Fruit fly (Drosophila melanogaster) whole organism, embryonic: Measurements from ENCODE around the gene CG2854.

Source experiments
- Adf1 ChIP-seq: fragments of 200-800 bp; sonication (Bioruptor generic); IDR thresholded peaks from 2 replicates; pipeline ENCODE4 v1.3.6; 2022; ENCODE audit warnings: missing biosample characterization, missing genetic modification characterization
- B-H2 ChIP-seq: fragments of 200-800 bp; sonication (Bioruptor generic); optimal IDR thresholded peaks from 2 replicates; lab custom pipeline; 2018; ENCODE audit warnings: missing biosample characterization, mild to moderate bottlenecking, missing genetic modification characterization
- CG10565 ChIP-seq: fragments of 200-800 bp; sonication (Bioruptor generic); optimal IDR thresholded peaks from 3 replicates; lab custom pipeline; 2016; ENCODE audit warnings: missing biosample characterization, mild to moderate bottlenecking, missing genetic modification characterization
- CG11695 ChIP-seq: fragments of 200-800 bp; sonication (Bioruptor generic); IDR thresholded peaks from 3 replicates; pipeline ENCODE4 v1.3.6; 2022; ENCODE audit warnings: missing biosample characterization, missing genetic modification characterization
- CG12391 ChIP-seq: fragments of 200-800 bp; sonication (Bioruptor generic); optimal IDR thresholded peaks from 3 replicates; lab custom pipeline; 2018; ENCODE audit warnings: missing biosample characterization, mild to moderate bottlenecking, missing genetic modification characterization, moderate library complexity
- CG1529 ChIP-seq: fragments of 200-800 bp; sonication (Bioruptor generic); optimal IDR thresholded peaks from 3 replicates; lab custom pipeline; 2018; ENCODE audit warnings: missing biosample characterization, missing genetic modification characterization
- CG17829 ChIP-seq: fragments of 200-800 bp; optimal IDR thresholded peaks from 2 replicates; lab custom pipeline; 2019; ENCODE audit warnings: missing biosample characterization, mild to moderate bottlenecking, missing genetic modification characterization, moderate library complexity
- CG1792 ChIP-seq: fragments of 200-800 bp; sonication (Bioruptor generic); optimal IDR thresholded peaks from 2 replicates; lab custom pipeline; 2016; ENCODE audit warnings: missing biosample characterization, missing genetic modification characterization
- CG18599 ChIP-seq: fragments of 200-800 bp; sonication (Bioruptor generic); optimal IDR thresholded peaks from 3 replicates; lab custom pipeline; 2017; ENCODE audit warnings: missing biosample characterization, missing genetic modification characterization, mild to moderate bottlenecking, moderate library complexity, missing genetic modification reagents
- CG2129 ChIP-seq: fragments of 200-800 bp; sonication (Bioruptor generic); IDR thresholded peaks from 2 replicates; pipeline ENCODE4 v1.3.6; 2022; ENCODE audit warnings: missing biosample characterization, missing genetic modification characterization; ENCODE audit not compliant: partially characterized antibody
- CG2889 ChIP-seq: fragments of 200-800 bp; sonication (Bioruptor generic); IDR thresholded peaks from 3 replicates; pipeline ENCODE4 v1.3.6; 2022; ENCODE audit warnings: missing biosample characterization, missing genetic modification characterization
- CG3065 ChIP-seq: fragments of 200-800 bp; sonication (Bioruptor generic); optimal IDR thresholded peaks from 2 replicates; lab custom pipeline; 2016; ENCODE audit warnings: missing biosample characterization, missing genetic modification characterization
- CG4328 ChIP-seq: fragments of 200-800 bp; sonication (Bioruptor generic); optimal IDR thresholded peaks from 3 replicates; lab custom pipeline; 2017; ENCODE audit warnings: missing biosample characterization, missing genetic modification reagents, missing genetic modification characterization
- CG4424 ChIP-seq: fragments of 200-800 bp; sonication (Bioruptor generic); optimal IDR thresholded peaks from 3 replicates; lab custom pipeline; 2016; ENCODE audit warnings: missing biosample characterization, missing genetic modification characterization
- CG4854 ChIP-seq: fragments of 200-800 bp; sonication (Bioruptor generic); optimal IDR thresholded peaks from 2 replicates; lab custom pipeline; 2016; ENCODE audit warnings: missing biosample characterization, missing genetic modification characterization, inconsistent platforms
- CG6683 ChIP-seq: fragments of 200-800 bp; sonication (Bioruptor generic); optimal IDR thresholded peaks from 2 replicates; lab custom pipeline; 2017; ENCODE audit warnings: missing biosample characterization, mild to moderate bottlenecking, missing genetic modification characterization, missing genetic modification reagents
- CG7987 ChIP-seq: fragments of 200-800 bp; sonication (Bioruptor generic); optimal IDR thresholded peaks from 2 replicates; lab custom pipeline; 2018; ENCODE audit warnings: missing biosample characterization, mild to moderate bottlenecking, missing genetic modification characterization, moderate library complexity
- CG8944 ChIP-seq: fragments of 200-800 bp; sonication (Bioruptor generic); optimal IDR thresholded peaks from 3 replicates; lab custom pipeline; 2016; ENCODE audit warnings: missing biosample characterization, missing genetic modification characterization
- CTCF ChIP-seq: fragments of 200-800 bp; sonication (Bioruptor generic); optimal IDR thresholded peaks from 2 replicates; lab custom pipeline; 2017; ENCODE audit warnings: missing biosample characterization, mild to moderate bottlenecking, missing genetic modification characterization, moderate library complexity
- CkIIα-i1 ChIP-seq: fragments of 200-800 bp; sonication (Bioruptor generic); IDR thresholded peaks from 2 replicates; pipeline ENCODE4 v1.3.6; 2022; ENCODE audit warnings: missing biosample characterization, missing genetic modification characterization
- D19A ChIP-seq: fragments of 200-800 bp; optimal IDR thresholded peaks from 3 replicates; lab custom pipeline; 2019; ENCODE audit warnings: missing biosample characterization, mild to moderate bottlenecking, missing genetic modification characterization, moderate library complexity
- D19B ChIP-seq: fragments of 200-800 bp; sonication (Bioruptor generic); optimal IDR thresholded peaks from 2 replicates; lab custom pipeline; 2017; ENCODE audit warnings: missing biosample characterization, mild to moderate bottlenecking, missing genetic modification characterization
- Dref ChIP-seq: fragments of 200-800 bp; sonication (Bioruptor generic); IDR thresholded peaks from 2 replicates; pipeline ENCODE4 v1.3.6; 2022; ENCODE audit warnings: missing biosample characterization, missing genetic modification characterization
- Elba2 ChIP-seq: fragments of 200-800 bp; sonication (Bioruptor generic); optimal IDR thresholded peaks from 3 replicates; lab custom pipeline; 2016; ENCODE audit warnings: missing biosample characterization, missing genetic modification characterization
- HLH4C ChIP-seq: fragments of 200-800 bp; sonication (Bioruptor generic); IDR thresholded peaks from 3 replicates; pipeline ENCODE4 v1.3.6; 2022; ENCODE audit warnings: missing biosample characterization, missing genetic modification characterization; ENCODE audit not compliant: partially characterized antibody
- Kr ChIP-seq: fragments of 200-800 bp; sonication (Bioruptor generic); optimal IDR thresholded peaks from 2 replicates; lab custom pipeline; 2017; ENCODE audit warnings: missing biosample characterization, mild to moderate bottlenecking, missing genetic modification characterization
- Max ChIP-seq: fragments of 200-800 bp; sonication (Bioruptor generic); optimal IDR thresholded peaks from 2 replicates; lab custom pipeline; 2016; ENCODE audit warnings: missing biosample characterization, mild to moderate bottlenecking, missing genetic modification characterization
- NK7.1 ChIP-seq: fragments of 200-800 bp; sonication (Bioruptor generic); optimal IDR thresholded peaks from 3 replicates; lab custom pipeline; 2016; ENCODE audit warnings: missing biosample characterization, missing genetic modification characterization
- Poxn ChIP-seq: fragments of 200-800 bp; sonication (Bioruptor generic); IDR thresholded peaks from 2 replicates; pipeline ENCODE4 v1.3.6; 2022; ENCODE audit warnings: missing biosample characterization, missing genetic modification characterization
- Rfx ChIP-seq: fragments of 200-800 bp; sonication (Bioruptor generic); IDR thresholded peaks from 2 replicates; pipeline ENCODE4 v1.3.6; 2022; ENCODE audit warnings: missing biosample characterization, missing genetic modification characterization
- Sox102F ChIP-seq: fragments of 200-800 bp; sonication (Bioruptor generic); optimal IDR thresholded peaks from 2 replicates; lab custom pipeline; 2018; ENCODE audit warnings: missing biosample characterization, mild to moderate bottlenecking, missing genetic modification characterization, moderate library complexity
- Xbp1 ChIP-seq: fragments of 200-800 bp; sonication (Bioruptor generic); optimal IDR thresholded peaks from 3 replicates; lab custom pipeline; 2016; ENCODE audit warnings: missing biosample characterization, mild to moderate bottlenecking, missing genetic modification characterization
- amos ChIP-seq: fragments of 200-800 bp; sonication (Bioruptor generic); IDR thresholded peaks from 2 replicates; pipeline ENCODE4 v1.3.6; 2022; ENCODE audit warnings: missing biosample characterization, missing genetic modification characterization; ENCODE audit not compliant: partially characterized antibody
- chinmo ChIP-seq: fragments of 200-800 bp; sonication (Bioruptor generic); IDR thresholded peaks from 4 replicates; pipeline ENCODE4 v1.3.6; 2022; ENCODE audit warnings: missing biosample characterization, missing genetic modification characterization; ENCODE audit not compliant: partially characterized antibody
- da ChIP-seq: fragments of 200-800 bp; sonication (Bioruptor generic); optimal IDR thresholded peaks from 2 replicates; lab custom pipeline; 2016; ENCODE audit warnings: missing biosample characterization, missing genetic modification characterization
- dmrt11E ChIP-seq: fragments of 200-800 bp; sonication (Bioruptor generic); optimal IDR thresholded peaks from 3 replicates; lab custom pipeline; 2018; ENCODE audit warnings: missing biosample characterization, mild to moderate bottlenecking, missing genetic modification characterization, moderate library complexity
- ind ChIP-seq: fragments of 200-800 bp; sonication (Bioruptor generic); optimal IDR thresholded peaks from 3 replicates; lab custom pipeline; 2016; ENCODE audit warnings: missing biosample characterization, missing genetic modification characterization
- jigr1 ChIP-seq: fragments of 200-800 bp; sonication (Bioruptor generic); IDR thresholded peaks from 3 replicates; pipeline ENCODE4 v1.3.6; 2022; ENCODE audit warnings: missing biosample characterization, missing genetic modification characterization
- jing ChIP-seq: fragments of 200-800 bp; sonication (Bioruptor generic); optimal IDR thresholded peaks from 2 replicates; lab custom pipeline; 2018; ENCODE audit warnings: missing biosample characterization, mild to moderate bottlenecking, missing genetic modification characterization
- kni ChIP-seq: fragments of 200-800 bp; sonication (Bioruptor generic); optimal IDR thresholded peaks from 3 replicates; lab custom pipeline; 2017; ENCODE audit warnings: mild to moderate bottlenecking, missing biosample characterization, missing genetic modification reagents, missing genetic modification characterization
- knrl ChIP-seq: fragments of 200-800 bp; sonication (Bioruptor generic); IDR thresholded peaks from 3 replicates; pipeline ENCODE4 v1.3.6; 2022; ENCODE audit warnings: missing biosample characterization, missing genetic modification characterization; ENCODE audit not compliant: partially characterized antibody
- oc ChIP-seq: fragments of 200-800 bp; sonication (Bioruptor generic); optimal IDR thresholded peaks from 2 replicates; lab custom pipeline; 2018; ENCODE audit warnings: missing biosample characterization, mild to moderate bottlenecking, missing genetic modification characterization, moderate library complexity
- onecut ChIP-seq: fragments of 200-800 bp; sonication (Bioruptor generic); IDR thresholded peaks from 2 replicates; pipeline ENCODE4 v1.3.6; 2022; ENCODE audit warnings: missing biosample characterization, missing genetic modification characterization
- otp ChIP-seq: fragments of 200-800 bp; sonication (Bioruptor generic); IDR thresholded peaks from 3 replicates; pipeline ENCODE4, ENCODE4 v1.3.6; 2022; ENCODE audit warnings: missing biosample characterization, missing genetic modification characterization
- ranshi ChIP-seq: fragments of 200-800 bp; sonication (Bioruptor generic); IDR thresholded peaks from 2 replicates; pipeline ENCODE4 v1.3.6; 2022; ENCODE audit warnings: missing biosample characterization, missing genetic modification characterization
- toy ChIP-seq: fragments of 200-800 bp; sonication (Bioruptor generic); IDR thresholded peaks from 2 replicates; pipeline ENCODE4 v1.3.6; 2022; ENCODE audit warnings: missing biosample characterization, missing genetic modification characterization
- trem ChIP-seq: fragments of 200-800 bp; optimal IDR thresholded peaks from 3 replicates; lab custom pipeline; 2019; ENCODE audit warnings: missing biosample characterization, mild to moderate bottlenecking, missing genetic modification characterization, moderate library complexity
- twi ChIP-seq: fragments of 200-800 bp; optimal IDR thresholded peaks from 2 replicates; lab custom pipeline; 2019; ENCODE audit warnings: missing biosample characterization, mild to moderate bottlenecking, missing genetic modification characterization, moderate library complexity
- vfl ChIP-seq: fragments of 200-800 bp; sonication (Bioruptor generic); optimal IDR thresholded peaks from 2 replicates; lab custom pipeline; 2016; ENCODE audit warnings: missing biosample characterization, missing genetic modification characterization

The CG2854 gene

dm6 chrX:2293294-2293988 lies 33.5 kb upstream of the CG2854 start, which contains the start of gene CG2865 (continued):
- no peak for TF ChIP-seq CG2129 (GFP tag; lab: Robert Waterston, UW)
- peak; percentile 97 for TF ChIP-seq kni (GFP tag; lab: Kevin White, UChicago)
- TF ChIP-seq CG4328 (GFP tag; lab: Kevin White, UChicago): peak; percentile 95
- peak; percentile 92 for TF ChIP-seq D19A (tag; lab: Kevin White, UChicago)
- peak; percentile 91 for TF ChIP-seq Max (GFP tag; lab: Kevin White, UChicago)
- TF ChIP-seq amos: peak; percentile 46; the same call in 1 of the 2 replicates
- peak; percentile 85 for TF ChIP-seq CG8944 (GFP tag; lab: Kevin White, UChicago)
- peak; percentile 91 for TF ChIP-seq Xbp1 (GFP tag; lab: Kevin White, UChicago)
- peak; percentile 92 for TF ChIP-seq dmrt11E (tag; lab: Kevin White, UChicago)
- TF ChIP-seq da (GFP tag; lab: Kevin White, UChicago): peak; percentile 33
- TF ChIP-seq trem (tag; lab: Kevin White, UChicago): peak; percentile 87
- TF ChIP-seq CG17829 (tag; lab: Kevin White, UChicago): peak; percentile 95
- peak; percentile 71 for TF ChIP-seq toy
- peak; percentile 86 for TF ChIP-seq onecut (GFP tag; lab: Robert Waterston, UW)
- peak; percentile 46; the same call in 1 of the 3 replicates for TF ChIP-seq otp
- TF ChIP-seq ind: peak; percentile 91
- TF ChIP-seq knrl (GFP tag; lab: Robert Waterston, UW): peak; percentile 26; the same call in 1 of the 3 replicates
- peak; percentile 82 for TF ChIP-seq CG1792 (GFP tag; lab: Kevin White, UChicago)
- TF ChIP-seq jing (GFP tag; lab: Kevin White, UChicago): peak; percentile 85
- peak; percentile 91 for TF ChIP-seq twi
- peak; percentile 92 for TF ChIP-seq chinmo (GFP tag; lab: Robert Waterston, UW)
- peak; percentile 98 for TF ChIP-seq Adf1 (GFP tag; lab: Robert Waterston, UW)
- TF ChIP-seq CG4854 (GFP tag; lab: Kevin White, UChicago): peak; percentile 73
- TF ChIP-seq Dref: no peak
- TF ChIP-seq Kr (GFP tag; lab: Kevin White, UChicago): no peak
- TF ChIP-seq Rfx (GFP tag; lab: Robert Waterston, UW): peak; percentile 89
- peak; percentile 92 for TF ChIP-seq CG6683 (GFP tag; lab: Kevin White, UChicago)
- TF ChIP-seq Elba2 (GFP tag; lab: Kevin White, UChicago): no peak
- TF ChIP-seq oc (tag; lab: Kevin White, UChicago): peak; percentile 88
- 0 out of 2 replicates have a peak, but pooled peaks have one; percentile 7 for TF ChIP-seq CkIIα-i1 (GFP tag; lab: Robert Waterston, UW)
- peak; percentile 69; the same call in 1 of the 3 replicates for TF ChIP-seq jigr1 (GFP tag; lab: Robert Waterston, UW)
- TF ChIP-seq CG12391 (tag; lab: Kevin White, UChicago): peak; percentile 96
- no peak for TF ChIP-seq HLH4C (GFP tag; lab: Robert Waterston, UW)
- TF ChIP-seq CG2889 (GFP tag; lab: Robert Waterston, UW): peak; percentile 77; the same call in 2 of the 3 replicates
- peak; percentile 93 for TF ChIP-seq CG1529 (GFP tag; lab: Kevin White, UChicago)
- TF ChIP-seq CG18599: peak; percentile 98
- peak; percentile 77 for TF ChIP-seq ranshi (GFP tag; lab: Robert Waterston, UW)
- TF ChIP-seq CG10565 (GFP tag; lab: Kevin White, UChicago): peak; percentile 83
- peak; percentile 87 for TF ChIP-seq D19B (GFP tag; lab: Kevin White, UChicago)
- TF ChIP-seq CG7987 (GFP tag; lab: Kevin White, UChicago): peak; percentile 85
- TF ChIP-seq Sox102F (GFP tag; lab: Kevin White, UChicago): peak; percentile 93
- peak; percentile 26; the same call in 1 of the 2 replicates for TF ChIP-seq Poxn
- TF ChIP-seq CTCF: peak; percentile 56
- TF ChIP-seq NK7.1 (GFP tag; lab: Kevin White, UChicago): peak; percentile 90
- TF ChIP-seq vfl (GFP tag; lab: Kevin White, UChicago): peak; percentile 78
- peak; percentile 96 for TF ChIP-seq B-H2 (GFP tag; lab: Kevin White, UChicago)
- TF ChIP-seq CG11695 (GFP tag; lab: Robert Waterston, UW): peak; percentile 93
- peak; percentile 91 for TF ChIP-seq CG4424
- TF ChIP-seq CG3065 (GFP tag; lab: Kevin White, UChicago): peak; percentile 62
